Fruit fly (Drosophila melanogaster) whole organism, embryonic: ENCODE results near the gene Cul5.
A peak's percentile ranks its signal among the peaks of the same experiment; 100 is the strongest.

ENCODE experiments used
- B-H2 ChIP-seq: fragments of 200-800 bp; sonication (Bioruptor generic); optimal IDR thresholded peaks from 2 replicates; lab custom pipeline; 2018; ENCODE audit warnings: missing biosample characterization, mild to moderate bottlenecking, missing genetic modification characterization
- CG12744 ChIP-seq: fragments of 200-800 bp; sonication (Bioruptor generic); optimal IDR thresholded peaks from 2 replicates; lab custom pipeline; 2016; ENCODE audit warnings: missing biosample characterization, missing genetic modification characterization
- CG13894 ChIP-seq: fragments of 200-800 bp; sonication (Bioruptor generic); optimal IDR thresholded peaks from 3 replicates; lab custom pipeline; 2018; ENCODE audit warnings: missing biosample characterization, mild to moderate bottlenecking, missing genetic modification characterization, moderate library complexity
- CG14667 ChIP-seq: fragments of 200-800 bp; sonication (Bioruptor generic); IDR thresholded peaks from 2 replicates; pipeline ENCODE4 v1.3.6; 2022; ENCODE audit warnings: missing biosample characterization, missing genetic modification characterization
- CG15479 ChIP-seq: fragments of 200-800 bp; sonication (Bioruptor generic); optimal IDR thresholded peaks from 3 replicates; lab custom pipeline; 2019; ENCODE audit warnings: missing biosample characterization, mild to moderate bottlenecking, missing genetic modification characterization, moderate library complexity
- CG15601 ChIP-seq: fragments of 200-800 bp; sonication (Bioruptor generic); optimal IDR thresholded peaks from 3 replicates; lab custom pipeline; 2019; ENCODE audit warnings: missing biosample characterization, mild to moderate bottlenecking, missing genetic modification characterization, moderate library complexity
- CG17829 ChIP-seq: fragments of 200-800 bp; optimal IDR thresholded peaks from 2 replicates; lab custom pipeline; 2019; ENCODE audit warnings: missing biosample characterization, mild to moderate bottlenecking, missing genetic modification characterization, moderate library complexity
- CG30020 ChIP-seq: fragments of 200-800 bp; optimal IDR thresholded peaks from 2 replicates; lab custom pipeline; 2019; ENCODE audit warnings: missing biosample characterization, mild to moderate bottlenecking, missing genetic modification characterization, moderate library complexity
- CG34376 ChIP-seq: fragments of 200-800 bp; sonication (Bioruptor generic); optimal IDR thresholded peaks from 2 replicates; lab custom pipeline; 2018; ENCODE audit warnings: missing biosample characterization, mild to moderate bottlenecking, missing genetic modification characterization
- CG34422 ChIP-seq: fragments of 200-800 bp; sonication (Bioruptor generic); IDR thresholded peaks from 3 replicates; pipeline ENCODE4 v1.3.6; 2022; ENCODE audit warnings: missing biosample characterization, missing genetic modification characterization
- CG7928 ChIP-seq: fragments of 200-800 bp; sonication (Bioruptor generic); optimal IDR thresholded peaks from 2 replicates; lab custom pipeline; 2017; ENCODE audit warnings: missing biosample characterization, mild to moderate bottlenecking, missing genetic modification characterization
- CG9437 ChIP-seq: fragments of 200-800 bp; sonication (Bioruptor generic); optimal IDR thresholded peaks from 2 replicates; lab custom pipeline; 2018; ENCODE audit warnings: missing biosample characterization, mild to moderate bottlenecking, missing genetic modification characterization
- CG9609 ChIP-seq: fragments of 200-800 bp; sonication (Bioruptor generic); optimal IDR thresholded peaks from 3 replicates; lab custom pipeline; 2016; ENCODE audit warnings: missing biosample characterization, missing genetic modification characterization
- CG9797 ChIP-seq: fragments of 200-800 bp; sonication (Bioruptor generic); optimal IDR thresholded peaks from 3 replicates; lab custom pipeline; 2018; ENCODE audit warnings: missing biosample characterization, mild to moderate bottlenecking, missing genetic modification characterization
- D19A ChIP-seq: fragments of 200-800 bp; optimal IDR thresholded peaks from 3 replicates; lab custom pipeline; 2019; ENCODE audit warnings: missing biosample characterization, mild to moderate bottlenecking, missing genetic modification characterization, moderate library complexity
- Elba2 ChIP-seq: fragments of 200-800 bp; sonication (Bioruptor generic); optimal IDR thresholded peaks from 3 replicates; lab custom pipeline; 2016; ENCODE audit warnings: missing biosample characterization, missing genetic modification characterization
- GATAe ChIP-seq: fragments of 200-800 bp; sonication (Bioruptor generic); conservative IDR thresholded peaks from 2 replicates; pipeline ENCODE4 v1.3.6; 2022; ENCODE audit warnings: missing biosample characterization, missing genetic modification characterization
- Lhr ChIP-seq: fragments of 200-800 bp; sonication (Bioruptor generic); optimal IDR thresholded peaks from 3 replicates; lab custom pipeline; 2017; ENCODE audit warnings: mild to moderate bottlenecking, missing biosample characterization, missing genetic modification reagents, missing genetic modification characterization
- MESR4 ChIP-seq: fragments of 200-800 bp; sonication (Bioruptor generic); optimal IDR thresholded peaks from 2 replicates; lab custom pipeline; 2018; ENCODE audit warnings: missing biosample characterization, mild to moderate bottlenecking, missing genetic modification characterization, moderate library complexity
- NC2α ChIP-seq: fragments of 200-800 bp; sonication (Bioruptor generic); optimal IDR thresholded peaks from 2 replicates; lab custom pipeline; 2016; ENCODE audit warnings: missing biosample characterization, missing genetic modification characterization
- Usf ChIP-seq: fragments of 200-800 bp; sonication (Bioruptor generic); optimal IDR thresholded peaks from 2 replicates; lab custom pipeline; 2017; ENCODE audit warnings: missing genotype, missing biosample characterization, missing genetic modification characterization
- amos ChIP-seq: fragments of 200-800 bp; sonication (Bioruptor generic); IDR thresholded peaks from 2 replicates; pipeline ENCODE4 v1.3.6; 2022; ENCODE audit warnings: missing biosample characterization, missing genetic modification characterization; ENCODE audit not compliant: partially characterized antibody
- aop ChIP-seq: fragments of 200-800 bp; sonication (Bioruptor generic); IDR thresholded peaks from 2 replicates; pipeline ENCODE4 v1.3.6; 2022; ENCODE audit warnings: missing biosample characterization, missing genetic modification characterization
- crol ChIP-seq: fragments of 200-800 bp; sonication (Bioruptor generic); IDR thresholded peaks from 2 replicates; pipeline ENCODE4 v1.3.6; 2022; ENCODE audit warnings: missing biosample characterization, missing genetic modification characterization
- dan ChIP-seq: fragments of 200-800 bp; sonication (Bioruptor generic); IDR thresholded peaks from 2 replicates; pipeline ENCODE4 v1.3.6; 2022; ENCODE audit warnings: missing biosample characterization, missing genetic modification characterization
- grau ChIP-seq: fragments of 200-800 bp; optimal IDR thresholded peaks from 3 replicates; lab custom pipeline; 2019; ENCODE audit warnings: missing biosample characterization, mild to moderate bottlenecking, missing genetic modification characterization, moderate library complexity
- grn ChIP-seq: fragments of 200-800 bp; sonication (Bioruptor generic); optimal IDR thresholded peaks from 3 replicates; lab custom pipeline; 2017; ENCODE audit warnings: missing biosample characterization, missing genetic modification characterization
- h ChIP-seq: fragments of >200 bp; optimal IDR thresholded peaks from 2 replicates; lab custom pipeline; 2017
- hth ChIP-seq: fragments of >200 bp; optimal IDR thresholded peaks from 2 replicates; lab custom pipeline; 2017; ENCODE audit warnings: inconsistent platforms
- ken ChIP-seq: fragments of 200-800 bp; sonication (Bioruptor generic); IDR thresholded peaks from 3 replicates; pipeline ENCODE4 v1.3.6; 2022; ENCODE audit warnings: missing biosample characterization, missing genetic modification characterization
- mam ChIP-seq: fragments of 200-800 bp; sonication (Bioruptor generic); optimal IDR thresholded peaks from 3 replicates; lab custom pipeline; 2016; ENCODE audit warnings: missing biosample characterization, missing genetic modification characterization
- nau ChIP-seq: fragments of 200-800 bp; sonication (Bioruptor generic); optimal IDR thresholded peaks from 3 replicates; lab custom pipeline; 2017; ENCODE audit warnings: missing biosample characterization, mild to moderate bottlenecking, missing genetic modification characterization, missing genetic modification reagents
- row ChIP-seq: fragments of 200-800 bp; sonication (Bioruptor generic); IDR thresholded peaks from 3 replicates; pipeline ENCODE4 v1.3.6; 2022; ENCODE audit warnings: missing biosample characterization, missing genetic modification characterization
- sd ChIP-seq: fragments of 200-800 bp; sonication (Bioruptor generic); optimal IDR thresholded peaks from 3 replicates; lab custom pipeline; 2018; ENCODE audit warnings: missing biosample characterization, mild to moderate bottlenecking, missing genetic modification characterization, moderate library complexity
- sim ChIP-seq: fragments of 200-800 bp; sonication (Bioruptor generic); IDR thresholded peaks from 2 replicates; pipeline ENCODE4 v1.3.6; 2022; ENCODE audit warnings: missing biosample characterization, missing genetic modification characterization
- stc ChIP-seq: fragments of 200-800 bp; sonication (Bioruptor generic); IDR thresholded peaks from 2 replicates; pipeline ENCODE4 v1.3.6; 2022; ENCODE audit warnings: missing biosample characterization, missing genetic modification characterization
- sug ChIP-seq: fragments of 200-800 bp; optimal IDR thresholded peaks from 2 replicates; lab custom pipeline; 2019; ENCODE audit warnings: missing biosample characterization, mild to moderate bottlenecking, missing genetic modification characterization, moderate library complexity
- tin ChIP-seq: fragments of 200-800 bp; sonication (Bioruptor generic); optimal IDR thresholded peaks from 3 replicates; lab custom pipeline; 2016; ENCODE audit warnings: missing biosample characterization, missing genetic modification characterization
- twi ChIP-seq: fragments of 200-800 bp; optimal IDR thresholded peaks from 2 replicates; lab custom pipeline; 2019; ENCODE audit warnings: missing biosample characterization, mild to moderate bottlenecking, missing genetic modification characterization, moderate library complexity
- usp ChIP-seq: fragments of >200 bp; optimal IDR thresholded peaks from 2 replicates; lab custom pipeline; 2017; ENCODE audit warnings: missing biosample characterization, missing genetic modification characterization
- wek ChIP-seq: fragments of 200-800 bp; sonication (Bioruptor generic); optimal IDR thresholded peaks from 3 replicates; lab custom pipeline; 2018; ENCODE audit warnings: missing biosample characterization, mild to moderate bottlenecking, missing genetic modification characterization, moderate library complexity

The Cul5 gene

DNA sequence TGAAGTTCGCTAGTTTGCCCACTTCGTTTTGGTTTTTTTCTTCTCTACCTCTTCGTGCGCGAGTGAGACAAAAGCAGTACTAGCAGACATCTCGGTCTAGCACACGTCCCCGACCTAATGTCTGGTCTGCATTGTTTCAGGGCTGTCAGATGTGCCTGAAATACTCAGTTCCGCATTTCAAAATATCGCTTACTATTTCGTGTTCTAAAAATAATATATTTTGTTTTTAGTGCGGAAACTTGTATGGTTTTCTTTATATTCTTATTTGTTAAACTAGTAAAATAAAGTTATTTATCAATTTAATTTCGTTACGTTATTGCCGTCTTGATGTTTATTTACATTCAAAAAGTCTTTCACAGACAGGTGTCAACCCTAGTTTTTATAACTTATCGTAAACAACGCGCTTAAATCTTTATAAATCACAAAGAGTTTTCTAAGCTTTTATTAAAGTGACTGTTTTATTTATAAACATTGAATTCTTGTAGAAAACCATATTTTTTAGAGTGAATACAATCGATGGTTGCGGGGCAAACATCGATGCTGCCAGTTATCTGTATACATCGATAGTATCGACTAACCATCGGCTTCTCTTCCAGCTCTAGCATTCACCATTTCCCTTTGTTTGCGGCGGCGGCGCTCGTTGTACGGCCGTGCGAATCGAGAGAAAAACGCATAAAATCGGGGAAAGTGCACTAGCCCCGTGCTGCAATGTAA, 589 bp upstream of the Cul5 start (continued):
- TF ChIP-seq Elba2 (no peak), nau (no peak), CG14667 (GFP tag; lab: Robert Waterston, UW) (no peak), grau (tag; lab: Kevin White, UChicago) (peak; percentile 82), sim (no peak), CG15601 (peak; percentile 61), CG9797 (GFP tag; lab: Kevin White, UChicago) (no peak), hth (lab: Kevin White, UChicago) (no peak), ken (GFP tag; lab: Robert Waterston, UW) (no peak), twi (tag; lab: Kevin White, UChicago) (peak; percentile 8), CG34422 (GFP tag; lab: Robert Waterston, UW) (no peak), tin (GFP tag; lab: Kevin White, UChicago) (peak; percentile 50), Lhr (peak; percentile 8), dan (GFP tag; lab: Robert Waterston, UW) (no peak), amos (GFP tag; lab: Robert Waterston, UW) (no peak), CG15479 (GFP tag; lab: Kevin White, UChicago) (no peak), sug (tag; lab: Kevin White, UChicago) (peak; percentile 70), CG30020 (tag; lab: Kevin White, UChicago) (peak; percentile 36), CG9437 (peak; percentile 81), D19A (tag; lab: Kevin White, UChicago) (peak; percentile 64), CG9609 (GFP tag; lab: Kevin White, UChicago) (peak; percentile 46), wek (GFP tag; lab: Kevin White, UChicago) (no peak), CG12744 (GFP tag; lab: Kevin White, UChicago) (peak; percentile 2), CG7928 (peak; percentile 64), sd (tag; lab: Kevin White, UChicago) (no peak), B-H2 (GFP tag; lab: Kevin White, UChicago) (peak; percentile 65), CG17829 (peak; percentile 77), stc (no peak), MESR4 (peak; percentile 77), usp (GFP tag; lab: Kevin White, UChicago) (no peak)

- TF ChIP-seq MESR4 (no peak), aop (GFP tag; lab: Robert Waterston, UW) (no peak), Usf (GFP tag; lab: Kevin White, UChicago) (no peak), GATAe (GFP tag; lab: Robert Waterston, UW) (peak; percentile 70), row (GFP tag; lab: Robert Waterston, UW) (no peak), CG34376 (GFP tag; lab: Kevin White, UChicago) (peak; percentile 5), mam (no peak), grn (GFP tag; lab: Kevin White, UChicago) (peak; percentile 21), h (lab: Kevin White, UChicago) (no peak), sug (tag; lab: Kevin White, UChicago) (peak; percentile 5), CG13894 (tag; lab: Kevin White, UChicago) (no peak), crol (GFP tag; lab: Robert Waterston, UW) (0 out of 2 replicates have a peak, but pooled peaks have one; percentile 14), NC2α (GFP tag; lab: Kevin White, UChicago) (no peak), sd (tag; lab: Kevin White, UChicago) (peak; percentile 66)
Observed at dm6 chr3R:29059385-29059784, 3.4 kb downstream of the Cul5 start.
